Worm (Caenorhabditis elegans) whole organism, young adult: ENCODE measurements around the gene str-57.

ENCODE experiments used
- D2030.7 ChIP-seq: fragments of 200-800 bp; sonication (Bioruptor generic); IDR thresholded peaks from 2 replicates; pipeline ENCODE4 v1.3.6; 2022; ENCODE audit warnings: missing genetic modification reagents, missing genetic modification characterization, missing compliant biosample characterization
- nfya-1 ChIP-seq: sonication (generic microtip); optimal IDR thresholded peaks from 2 replicates; lab custom pipeline; 2017; ENCODE audit warnings: antibody characterized with exemption, missing compliant biosample characterization, missing genetic modification characterization, borderline replicate concordance; ENCODE audit not compliant: insufficient read depth
- snpc-4 ChIP-seq, 5 experiments: fragments of 150-350 bp in 1 of 5; sonication (generic microtip) in 4 of 5; optimal IDR thresholded peaks; 2 replicates each; lab custom pipeline; 2014 to 2018; ENCODE audit warnings: missing genetic modification characterization in 5 of 5, missing biosample characterization in 3 of 5, antibody characterized with exemption in 2 of 5, mild to moderate bottlenecking in 2 of 5, missing compliant biosample characterization in 2 of 5, missing genotype in 2 of 5, moderate library complexity in 2 of 5, missing genetic modification reagents in 1 of 5
- tbp1 ChIP-seq: fragments of 200-800 bp; sonication (Bioruptor generic); optimal IDR thresholded peaks from 2 replicates; lab custom pipeline; 2018; ENCODE audit warnings: mild to moderate bottlenecking, missing genetic modification characterization, missing compliant biosample characterization
- unc-130 ChIP-seq: sonication (generic microtip); optimal IDR thresholded peaks from 2 replicates; lab custom pipeline; 2016; ENCODE audit warnings: missing genetic modification reagents, missing genetic modification characterization, missing compliant biosample characterization

DNA sequence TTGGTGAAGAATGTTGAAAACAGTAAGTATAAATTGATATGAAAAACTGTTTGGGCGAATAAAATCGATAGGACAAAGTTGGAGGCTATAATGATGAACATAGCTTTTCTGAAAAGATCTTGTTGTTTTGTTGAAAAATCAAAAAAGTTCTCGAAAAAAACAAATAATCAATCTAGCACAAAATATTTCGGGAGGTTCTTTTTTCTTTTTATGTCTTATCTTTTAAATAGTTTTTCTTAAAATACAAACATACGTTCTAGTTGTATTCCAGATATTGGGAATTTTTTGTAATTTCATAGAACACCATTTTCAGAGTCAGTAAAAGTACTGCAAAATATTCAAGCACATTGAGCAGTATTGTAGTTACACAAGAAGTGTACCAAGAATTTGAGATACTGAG, 40.5 kb upstream of the str-57 start, which contains the start of gene srbc-55:
- TF ChIP-seq nfya-1 (tag; lab: Kevin White, UChicago) = no peak
- no peak for TF ChIP-seq unc-130 (GFP tag; lab: Kevin White, UChicago)
- no peak for TF ChIP-seq D2030.7 (GFP tag; lab: Robert Waterston, UW)
- no peak for TF ChIP-seq snpc-4 (GFP tag; optimal IDR thresholded peaks at IDR 0.05; lab: Kevin White, UChicago)
- no peak for TF ChIP-seq snpc-4 (tag; optimal IDR thresholded peaks at IDR 0.05; lab: Kevin White, UChicago)
- no peak for TF ChIP-seq tbp1 (GFP tag; lab: Kevin White, UChicago)
